Fruit fly (Drosophila melanogaster): ENCODE results near the gene CG8526.

Gene CG8526

dm6 chr3R:9800644-9801330 is at the start of gene CG8526, which contains the start of gene CG9467:
Gene CG8526, plus strand, starts transcription at chr3R:9801280.
Gene CG9467, minus strand, starts transcription at chr3R:9801026.
- TF ChIP-seq EcR (GFP tag; optimal IDR thresholded peaks at IDR 0.05) (no peak), pan (optimal IDR thresholded peaks at IDR 0.05) (no peak), CG8478 (optimal IDR thresholded peaks at IDR 0.05) (no peak), usp (GFP tag; optimal IDR thresholded peaks at IDR 0.05) (no peak), psq (optimal IDR thresholded peaks at IDR 0.05) (no peak), Dll (optimal IDR thresholded peaks at IDR 0.05) (no peak)

- no peak for TF ChIP-seq EcR (GFP tag; optimal IDR thresholded peaks at IDR 0.05)
Observed at dm6 chr3R:9754487-9754886, 46.6 kb upstream of the CG8526 start, which contains the start of gene Tti1. Gene Tti1, minus strand, starts transcription at chr3R:9754686.

dm6 chr3R:9756187-9756586 is 44.9 kb upstream of the CG8526 start, which contains the start of the genes Alg12 and Rpt3R:
Gene Alg12, plus strand, starts transcription at chr3R:9756491.
Gene Rpt3R, minus strand, starts transcription at chr3R:9756510.
- TF ChIP-seq usp (GFP tag; optimal IDR thresholded peaks at IDR 0.05) = no peak
- TF ChIP-seq pan (optimal IDR thresholded peaks at IDR 0.05) = no peak
- no peak for TF ChIP-seq psq (optimal IDR thresholded peaks at IDR 0.05)
- TF ChIP-seq EcR (GFP tag; optimal IDR thresholded peaks at IDR 0.05) = no peak
- TF ChIP-seq Dll (optimal IDR thresholded peaks at IDR 0.05) = no peak
- no peak for TF ChIP-seq CG8478 (optimal IDR thresholded peaks at IDR 0.05)

DNA sequence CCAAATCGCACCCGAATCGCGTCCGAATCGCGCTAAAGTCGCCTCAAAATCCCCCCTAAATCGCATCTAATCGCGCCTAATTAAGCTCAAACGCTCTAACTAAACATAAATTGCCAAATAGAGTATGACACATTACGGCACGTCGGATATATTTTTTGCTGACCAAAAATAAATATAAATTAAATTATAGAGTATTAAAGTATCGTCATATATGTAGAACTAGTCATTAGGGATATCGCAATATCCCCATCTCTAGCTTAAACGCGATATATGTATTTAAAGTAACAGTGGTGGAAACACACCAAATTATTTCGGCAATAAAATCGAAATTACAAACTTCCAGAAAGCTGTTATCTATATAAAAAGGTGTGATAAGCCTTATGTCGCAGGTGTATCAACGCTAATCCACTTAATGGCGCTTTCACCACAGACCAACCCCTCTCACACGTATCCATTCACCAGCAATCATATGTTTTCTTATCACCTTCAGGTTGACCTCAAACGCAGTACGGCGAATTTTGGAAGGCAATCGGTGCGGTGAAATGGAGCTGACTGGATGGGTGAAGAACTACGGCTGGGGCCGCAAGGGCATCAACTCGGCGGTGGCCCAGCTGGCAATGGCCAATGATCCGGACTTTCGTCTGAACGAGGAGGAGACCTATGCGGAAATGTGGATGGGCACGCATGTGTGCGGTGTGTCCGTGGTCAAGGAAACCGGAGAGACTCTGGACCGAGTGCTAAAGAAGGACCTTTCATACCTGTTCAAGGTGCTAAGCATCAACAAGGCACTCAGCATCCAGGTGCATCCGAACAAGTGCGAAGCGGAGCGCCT is 41.5 kb upstream of the CG8526 start, which contains the start of gene Mpi:
Gene Mpi, plus strand, starts transcription at position 263 of the 832 bp plus-strand sequence.
- TF ChIP-seq Dll (optimal IDR thresholded peaks at IDR 0.05) (no peak), pan (optimal IDR thresholded peaks at IDR 0.05) (no peak), psq (optimal IDR thresholded peaks at IDR 0.05) (no peak), CG8478 (optimal IDR thresholded peaks at IDR 0.05) (no peak), EcR (GFP tag; optimal IDR thresholded peaks at IDR 0.05) (no peak), usp (GFP tag; optimal IDR thresholded peaks at IDR 0.05) (no peak)

dm6 chr3R:9762955-9763931 is 37.8 kb upstream of the CG8526 start, which contains the start of the genes Snap24 and CG8478:
Gene Snap24, minus strand, starts transcription at chr3R:9763150.
Gene CG8478, plus strand, starts transcription at chr3R:9763650.
- TF ChIP-seq CG8478 (optimal IDR thresholded peaks at IDR 0.05) = no peak
- TF ChIP-seq pan (optimal IDR thresholded peaks at IDR 0.05) = no peak
- TF ChIP-seq Dll (optimal IDR thresholded peaks at IDR 0.05) = no peak
- no peak for TF ChIP-seq EcR (GFP tag; optimal IDR thresholded peaks at IDR 0.05)
- no peak for TF ChIP-seq psq (optimal IDR thresholded peaks at IDR 0.05)
- TF ChIP-seq usp (GFP tag; optimal IDR thresholded peaks at IDR 0.05) = no peak

DNA sequence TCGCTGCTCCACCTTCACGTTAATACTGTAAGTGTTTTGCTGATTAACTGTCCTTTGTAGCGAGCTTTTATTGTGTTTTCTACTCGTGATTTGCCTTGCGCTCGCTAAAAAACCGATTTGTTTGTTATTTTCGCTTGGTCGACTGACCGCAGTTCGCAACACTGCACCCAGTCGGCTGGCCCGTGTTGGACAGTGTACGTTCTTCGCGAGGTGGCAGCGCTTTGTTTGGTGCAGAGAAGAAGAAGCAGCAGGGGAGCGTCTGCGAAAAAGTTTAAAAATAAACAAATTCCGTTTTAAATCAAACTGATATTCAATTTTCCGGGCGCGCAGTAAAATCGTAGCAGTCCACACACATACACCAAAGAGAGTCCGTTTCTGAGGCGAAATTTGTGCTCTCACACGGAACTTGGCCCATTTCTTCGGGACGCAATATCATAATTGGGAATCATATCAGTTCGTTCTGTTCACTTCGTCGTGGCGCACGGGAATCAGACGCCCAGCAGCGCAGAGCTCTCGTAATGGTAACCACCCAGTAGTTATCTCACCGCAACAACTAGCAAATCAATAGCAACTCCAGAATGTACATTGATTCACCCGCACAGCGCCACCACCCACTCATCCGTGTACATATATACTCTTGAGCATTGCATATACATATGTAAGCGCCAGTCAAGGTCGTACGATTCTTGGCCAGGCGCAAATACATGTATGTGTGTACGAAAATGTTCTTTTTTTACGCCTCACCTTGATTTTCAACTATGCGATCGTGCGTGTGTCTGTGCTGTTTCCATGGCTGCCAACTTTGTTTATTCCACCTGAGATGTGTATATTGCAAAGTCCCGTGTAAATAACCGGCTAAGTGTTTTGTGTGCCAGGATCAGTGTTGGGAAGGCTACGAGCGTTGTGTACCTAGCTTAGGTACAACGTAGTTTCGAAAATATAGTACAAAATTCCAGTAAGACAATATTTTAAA is 33.2 kb upstream of the CG8526 start, which contains the start of gene Naa80:
Gene Naa80, plus strand, starts transcription at position 215 of the 973 bp plus-strand sequence.
- TF ChIP-seq psq (optimal IDR thresholded peaks at IDR 0.05) = no peak
- no peak for TF ChIP-seq CG8478 (optimal IDR thresholded peaks at IDR 0.05)
- no peak for TF ChIP-seq Dll (optimal IDR thresholded peaks at IDR 0.05)
- TF ChIP-seq pan (optimal IDR thresholded peaks at IDR 0.05) = no peak
- no peak for TF ChIP-seq EcR (GFP tag; optimal IDR thresholded peaks at IDR 0.05)
- no peak for TF ChIP-seq usp (GFP tag; optimal IDR thresholded peaks at IDR 0.05)

dm6 chr3R:9768884-9769283 is 32.2 kb upstream of the CG8526 start, which contains the start of gene MED6:
Gene MED6, minus strand, starts transcription at chr3R:9768984.
- no peak for TF ChIP-seq EcR (GFP tag; optimal IDR thresholded peaks at IDR 0.05)
- TF ChIP-seq Dll (optimal IDR thresholded peaks at IDR 0.05) = no peak
- TF ChIP-seq CG8478 (optimal IDR thresholded peaks at IDR 0.05) = no peak

- no peak for TF ChIP-seq usp (GFP tag; optimal IDR thresholded peaks at IDR 0.05)
- TF ChIP-seq psq (optimal IDR thresholded peaks at IDR 0.05) = no peak
- no peak for TF ChIP-seq Dll (optimal IDR thresholded peaks at IDR 0.05)
- TF ChIP-seq pan (optimal IDR thresholded peaks at IDR 0.05) = no peak
- no peak for TF ChIP-seq CG8478 (optimal IDR thresholded peaks at IDR 0.05)
- TF ChIP-seq EcR (GFP tag; optimal IDR thresholded peaks at IDR 0.05) = no peak
Observed at dm6 chr3R:9770127-9770526, 31.0 kb upstream of the CG8526 start.

DNA sequence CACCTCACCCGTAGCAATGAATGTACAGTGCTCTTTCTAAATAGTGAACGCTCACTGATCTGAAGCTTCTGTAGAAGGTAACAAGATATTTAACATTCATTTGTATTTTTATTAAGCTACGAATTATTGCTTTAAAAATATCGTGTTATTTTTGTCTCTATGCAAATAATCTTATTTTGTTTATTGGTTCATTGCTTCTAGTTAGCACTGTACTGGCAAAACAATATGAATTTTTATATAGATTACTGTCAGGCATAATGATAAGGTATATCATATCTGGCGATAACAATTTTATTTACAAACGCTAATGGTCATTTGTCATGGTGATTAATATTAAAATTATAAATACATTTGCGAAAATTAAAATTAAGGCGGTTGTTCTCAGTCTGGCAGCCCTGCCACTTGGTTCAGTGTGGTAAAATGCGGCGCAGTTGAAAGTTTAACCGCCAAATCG is 29.5 kb upstream of the CG8526 start, which contains the start of gene CG9471:
Gene CG9471, minus strand, starts transcription at position 24 of the 454 bp plus-strand sequence.
- TF ChIP-seq CG8478 (optimal IDR thresholded peaks at IDR 0.05) = no peak
- TF ChIP-seq EcR (GFP tag; optimal IDR thresholded peaks at IDR 0.05) = no peak
- TF ChIP-seq usp (GFP tag; optimal IDR thresholded peaks at IDR 0.05) = no peak
- TF ChIP-seq Dll (optimal IDR thresholded peaks at IDR 0.05) = no peak
- no peak for TF ChIP-seq psq (optimal IDR thresholded peaks at IDR 0.05)
- no peak for TF ChIP-seq pan (optimal IDR thresholded peaks at IDR 0.05)

dm6 chr3R:9774147-9774546 is 26.9 kb upstream of the CG8526 start, which contains the start of gene Whamy:
Gene Whamy, minus strand, starts transcription at chr3R:9774419.
- TF ChIP-seq Dll (optimal IDR thresholded peaks at IDR 0.05) (no peak), pan (optimal IDR thresholded peaks at IDR 0.05) (no peak), usp (GFP tag; optimal IDR thresholded peaks at IDR 0.05) (no peak), EcR (GFP tag; optimal IDR thresholded peaks at IDR 0.05) (no peak)

Measured in whole organism.